Fruit fly (Drosophila melanogaster) whole organism, pupa: Measurements from ENCODE around the gene Mtr3.

Experiments
- CG13204 ChIP-seq: fragments of 200-800 bp; sonication (Bioruptor generic); optimal IDR thresholded peaks from 2 replicates; lab custom pipeline; 2018; ENCODE audit warnings: missing biosample characterization, mild to moderate bottlenecking, missing genetic modification characterization, moderate library complexity
- CG15710 ChIP-seq: fragments of 200-800 bp; sonication (Bioruptor generic); optimal IDR thresholded peaks from 2 replicates; lab custom pipeline; 2018; ENCODE audit warnings: missing biosample characterization, mild to moderate bottlenecking, missing genetic modification characterization, moderate library complexity
- CG17806 ChIP-seq: fragments of 200-800 bp; sonication (Bioruptor generic); optimal IDR thresholded peaks from 2 replicates; lab custom pipeline; 2018; ENCODE audit warnings: missing biosample characterization, mild to moderate bottlenecking, missing genetic modification characterization, moderate library complexity
- CG32121 ChIP-seq: fragments of 200-800 bp; sonication (Bioruptor generic); IDR thresholded peaks from 2 replicates; pipeline ENCODE4 v1.3.6; 2022; ENCODE audit warnings: missing biosample characterization, missing genetic modification characterization
- CG8301 ChIP-seq: fragments of 200-800 bp; sonication (Bioruptor generic); optimal IDR thresholded peaks from 2 replicates; lab custom pipeline; 2018; ENCODE audit warnings: missing biosample characterization, mild to moderate bottlenecking, missing genetic modification characterization
- CG9948 ChIP-seq: fragments of 200-800 bp; sonication (Bioruptor generic); optimal IDR thresholded peaks from 2 replicates; lab custom pipeline; 2018; ENCODE audit warnings: missing biosample characterization, mild to moderate bottlenecking, missing genetic modification characterization, moderate library complexity
- D1 ChIP-seq: fragments of 200-800 bp; sonication (Bioruptor generic); optimal IDR thresholded peaks from 2 replicates; lab custom pipeline; 2018; ENCODE audit warnings: missing biosample characterization, mild to moderate bottlenecking, missing genetic modification characterization, moderate library complexity
- Ets98B ChIP-seq: fragments of 200-800 bp; sonication (Bioruptor generic); IDR thresholded peaks from 2 replicates; pipeline ENCODE4 v1.3.6; 2022; ENCODE audit warnings: missing biosample characterization, missing genetic modification characterization
- Snoo ChIP-seq: fragments of 200-800 bp; sonication (Bioruptor generic); optimal IDR thresholded peaks from 3 replicates; lab custom pipeline; 2017; ENCODE audit warnings: missing biosample characterization, mild to moderate bottlenecking, missing genetic modification characterization, inconsistent platforms
- fd96Ca ChIP-seq: fragments of 200-800 bp; sonication (Bioruptor generic); IDR thresholded peaks from 3 replicates; pipeline ENCODE4 v1.3.6; 2022; ENCODE audit warnings: missing biosample characterization, missing genetic modification characterization
- gl ChIP-seq: fragments of 200-800 bp; sonication (Bioruptor generic); optimal IDR thresholded peaks from 2 replicates; lab custom pipeline; 2018; ENCODE audit warnings: missing biosample characterization, mild to moderate bottlenecking, missing genetic modification characterization

DNA sequence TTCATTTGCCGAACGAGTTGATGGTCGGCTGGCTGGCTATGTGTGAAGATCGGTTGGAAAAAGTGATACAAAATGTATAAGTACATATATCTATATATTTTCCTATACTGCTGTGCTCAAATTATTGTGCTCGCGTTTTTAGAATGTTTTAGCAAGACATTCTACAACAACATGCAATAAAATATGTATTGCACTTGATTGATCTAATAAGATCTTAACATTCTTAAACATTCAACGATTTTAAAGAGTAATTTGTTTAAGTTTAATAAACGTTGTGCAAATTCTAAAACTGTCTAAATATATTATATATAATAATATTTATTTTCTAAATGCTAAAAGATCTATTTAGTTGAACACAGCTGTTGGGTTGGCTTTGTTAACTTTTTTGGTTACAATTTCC lies 26.8 kb upstream of the Mtr3 start:
- no peak for TF ChIP-seq CG32121 (GFP tag; lab: Robert Waterston, UW)
- TF ChIP-seq CG9948: no peak
- TF ChIP-seq Ets98B (GFP tag; lab: Robert Waterston, UW): no peak
- TF ChIP-seq D1: no peak
- TF ChIP-seq CG8301: no peak
- TF ChIP-seq CG17806 (tag; lab: Kevin White, UChicago): no peak
- TF ChIP-seq Snoo (tag; lab: Kevin White, UChicago): no peak
- TF ChIP-seq CG15710 (tag; lab: Kevin White, UChicago): no peak
- no peak for TF ChIP-seq fd96Ca (GFP tag; lab: Robert Waterston, UW)
- TF ChIP-seq CG13204 (GFP tag; lab: Kevin White, UChicago): no peak
- no peak for TF ChIP-seq gl (tag; lab: Kevin White, UChicago)
